Worm (Caenorhabditis elegans) whole organism, mixed stage, embryonic: ENCODE results near the gene ifbp-1.

Source experiments
- ceh-39 ChIP-seq: fragments of 150-350 bp; optimal IDR thresholded peaks from 2 replicates; lab custom pipeline; 2014; ENCODE audit warnings: missing biosample characterization, missing genetic modification characterization
- mep-1 ChIP-seq: fragments of 150-350 bp; optimal IDR thresholded peaks from 2 replicates; lab custom pipeline; 2017; ENCODE audit warnings: missing biosample characterization, missing genetic modification reagents, missing genetic modification characterization, inconsistent platforms
- nhr-76 ChIP-seq: sonication (generic microtip); optimal IDR thresholded peaks from 2 replicates; lab custom pipeline; 2017; ENCODE audit warnings: missing biosample characterization, missing genetic modification characterization

DNA sequence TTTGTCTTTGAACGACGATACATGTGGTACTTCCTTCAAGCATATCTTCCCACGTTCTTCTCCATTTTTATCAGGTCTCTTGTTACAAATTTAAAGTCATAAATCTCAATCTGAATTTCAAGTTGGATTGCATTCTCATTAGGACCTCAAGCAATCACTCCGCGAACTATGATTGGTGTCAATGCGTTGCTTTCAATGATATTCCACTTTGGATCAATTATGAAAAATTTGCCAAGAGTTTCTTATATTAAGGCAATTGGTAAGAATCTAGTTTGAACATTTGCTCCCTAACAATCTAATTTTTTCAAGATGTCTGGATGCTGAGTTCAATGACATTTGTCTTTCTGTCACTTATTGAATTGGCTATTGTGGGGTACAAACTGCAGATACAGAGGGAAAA is 37.8 kb downstream of the ifbp-1 start:
- no peak for TF ChIP-seq nhr-76 (tag; lab: Kevin White, UChicago)
- no peak for TF ChIP-seq mep-1 (tag; lab: Kevin White, UChicago)
- TF ChIP-seq ceh-39 (tag; lab: Kevin White, UChicago): no peak
